Fruit fly (Drosophila melanogaster) whole organism, prepupa: ENCODE results near the gene Pebp1.

Experiments used
- CG3032 ChIP-seq: fragments of 200-800 bp; optimal IDR thresholded peaks from 2 replicates; lab custom pipeline; 2019; ENCODE audit warnings: missing biosample characterization, mild to moderate bottlenecking, missing genetic modification characterization, moderate library complexity
- CG4318 ChIP-seq: fragments of 200-800 bp; sonication (Bioruptor generic); optimal IDR thresholded peaks from 3 replicates; lab custom pipeline; 2017; ENCODE audit warnings: missing biosample characterization, mild to moderate bottlenecking, missing genetic modification characterization
- CG6163 ChIP-seq: fragments of 200-800 bp; sonication (Bioruptor generic); IDR thresholded peaks from 3 replicates; pipeline ENCODE4 v1.3.6; 2022; ENCODE audit warnings: missing biosample characterization, missing genetic modification characterization
- CG8119 ChIP-seq: fragments of 200-800 bp; sonication (Bioruptor generic); IDR thresholded peaks from 3 replicates; pipeline ENCODE4 v1.3.6; 2022; ENCODE audit warnings: missing biosample characterization, missing genetic modification characterization
- Eip75B ChIP-seq: fragments of 200-800 bp; sonication (Bioruptor generic); optimal IDR thresholded peaks from 3 replicates; lab custom pipeline; 2016; ENCODE audit warnings: missing biosample characterization, missing genetic modification characterization
- Smox ChIP-seq: fragments of 200-800 bp; sonication (Bioruptor generic); optimal IDR thresholded peaks from 3 replicates; lab custom pipeline; 2016; ENCODE audit warnings: missing biosample characterization, missing genetic modification characterization
- Sox102F ChIP-seq: fragments of 200-800 bp; sonication (Bioruptor generic); optimal IDR thresholded peaks from 2 replicates; lab custom pipeline; 2016; ENCODE audit warnings: missing biosample characterization, mild to moderate bottlenecking, missing genetic modification characterization
- cyc ChIP-seq: fragments of 200-800 bp; sonication (Bioruptor generic); optimal IDR thresholded peaks from 3 replicates; lab custom pipeline; 2016; ENCODE audit warnings: missing biosample characterization, missing genetic modification characterization
- fd59A ChIP-seq: fragments of 200-800 bp; sonication (Bioruptor generic); optimal IDR thresholded peaks from 2 replicates; lab custom pipeline; 2017; ENCODE audit warnings: missing biosample characterization, mild to moderate bottlenecking, missing genetic modification characterization, missing genetic modification reagents
- fd85E ChIP-seq: fragments of 200-800 bp; sonication (Bioruptor generic); optimal IDR thresholded peaks from 3 replicates; lab custom pipeline; 2016; ENCODE audit warnings: missing biosample characterization, missing genetic modification characterization
- net ChIP-seq: fragments of 200-800 bp; sonication (Bioruptor generic); optimal IDR thresholded peaks from 3 replicates; lab custom pipeline; 2016; ENCODE audit warnings: missing biosample characterization, missing genetic modification characterization
- ss ChIP-seq, 2 experiments: fragments of 200-800 bp; sonication (Bioruptor generic); optimal IDR thresholded peaks; 2 replicates in 1 of 2; 3 replicates in 1 of 2; lab custom pipeline; 2017 to 2018; ENCODE audit warnings: mild to moderate bottlenecking in 2 of 2, missing biosample characterization in 2 of 2, missing genetic modification characterization in 2 of 2, moderate library complexity in 1 of 2
- vri ChIP-seq: fragments of 200-800 bp; sonication (Bioruptor generic); optimal IDR thresholded peaks from 3 replicates; lab custom pipeline; 2016; ENCODE audit warnings: missing biosample characterization, mild to moderate bottlenecking, missing genetic modification characterization

- no peak for TF ChIP-seq CG4318 (GFP tag; lab: Kevin White, UChicago)
- TF ChIP-seq ss (GFP tag; optimal IDR thresholded peaks at IDR 0.05; lab: Kevin White, UChicago) = no peak
- TF ChIP-seq CG8119 (GFP tag; lab: Robert Waterston, UW) = no peak
- TF ChIP-seq vri (GFP tag; lab: Kevin White, UChicago) = no peak
- no peak for TF ChIP-seq fd59A (GFP tag; lab: Kevin White, UChicago)
- TF ChIP-seq CG6163 (GFP tag; lab: Robert Waterston, UW) = no peak
- TF ChIP-seq fd85E (GFP tag; lab: Kevin White, UChicago) = no peak
- no peak for TF ChIP-seq cyc (GFP tag; lab: Kevin White, UChicago)
- no peak for TF ChIP-seq net
- no peak for TF ChIP-seq Sox102F
- TF ChIP-seq Smox (GFP tag; lab: Kevin White, UChicago) = no peak
- TF ChIP-seq Eip75B (GFP tag; lab: Kevin White, UChicago) = no peak
- no peak for TF ChIP-seq CG3032 (tag; lab: Kevin White, UChicago)
These were observed 29.8 kb upstream of the Pebp1 start, which contains the start of gene CG13847 for dm6 chr3R:22436050-22436449.
